Worm (Caenorhabditis elegans): ENCODE measurements around the gene Y51A2B.9.

Y51A2B.9 gene

DNA sequence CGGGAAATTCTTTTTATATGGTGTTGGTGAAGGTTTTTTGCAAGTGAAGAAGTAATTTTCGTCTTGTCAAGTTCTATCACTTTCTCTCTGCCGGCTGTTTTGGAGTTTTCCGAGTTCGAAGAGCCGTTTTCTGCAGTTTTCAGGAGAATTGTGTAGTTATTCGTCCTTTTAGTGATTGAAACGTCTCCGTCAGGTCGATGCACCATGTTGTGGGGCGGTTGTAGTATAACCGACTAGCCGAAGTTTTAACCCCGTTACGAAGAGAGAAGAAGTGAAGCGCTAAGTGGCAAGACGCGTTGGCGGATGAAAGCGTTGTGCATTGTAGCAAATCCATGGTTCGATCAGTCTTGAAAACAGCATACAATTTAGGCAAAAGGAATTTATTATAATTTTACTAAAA lies 7.2 kb upstream of the Y51A2B.9 start:
- TF ChIP-seq tbx-37 (GFP tag; conservative IDR thresholded peaks at IDR 0.05) (no peak), ama-1 (optimal IDR thresholded peaks at IDR 0.05) (no peak), hnd-1 (tag; optimal IDR thresholded peaks at IDR 0.05) (no peak), ceh-36 (tag; optimal IDR thresholded peaks at IDR 0.05) (no peak), B0310.2 (tag; optimal IDR thresholded peaks at IDR 0.05) (no peak), ets-7 (tag; optimal IDR thresholded peaks at IDR 0.05) (no peak), tbx-11 (GFP tag; IDR thresholded peaks at IDR 0.05) (no peak), tra-4 (tag; optimal IDR thresholded peaks at IDR 0.05) (no peak)

- no peak for TF ChIP-seq tbx-37 (GFP tag; conservative IDR thresholded peaks at IDR 0.05)
- no peak for TF ChIP-seq hmbx-1 (tag; optimal IDR thresholded peaks at IDR 0.05)
- no peak for TF ChIP-seq flt-1 (GFP tag; IDR thresholded peaks at IDR 0.05)
- TF ChIP-seq aly-1 (tag; optimal IDR thresholded peaks at IDR 0.05) = no peak
- TF ChIP-seq scrt-1 (GFP tag; IDR thresholded peaks at IDR 0.05) = no peak
- TF ChIP-seq sea-1 (GFP tag; conservative IDR thresholded peaks at IDR 0.05) = no peak
- no peak for TF ChIP-seq tbx-11 (GFP tag; IDR thresholded peaks at IDR 0.05)
Observed at ce11 chrV:18397814-18398213, 2.3 kb upstream of the Y51A2B.9 start, which contains the start of gene Y51A2B.16. Gene Y51A2B.16 (minus strand): TSS chrV:18397914.

ce11 chrV:18394203-18394602 lies 1.3 kb downstream of the Y51A2B.9 start, which contains the start of gene Y51A2B.6:
Gene Y51A2B.6 (minus strand): TSS chrV:18394303.
- TF ChIP-seq tra-4 (tag; optimal IDR thresholded peaks at IDR 0.05) (no peak), scrt-1 (GFP tag; IDR thresholded peaks at IDR 0.05) (no peak), hmbx-1 (tag; optimal IDR thresholded peaks at IDR 0.05) (no peak), tbx-37 (GFP tag; conservative IDR thresholded peaks at IDR 0.05) (no peak), flt-1 (GFP tag; IDR thresholded peaks at IDR 0.05) (no peak), ceh-13 (GFP tag; optimal IDR thresholded peaks at IDR 0.05) (no peak), ceh-36 (tag; optimal IDR thresholded peaks at IDR 0.05) (no peak), ama-1 (optimal IDR thresholded peaks at IDR 0.05) (no peak)

DNA sequence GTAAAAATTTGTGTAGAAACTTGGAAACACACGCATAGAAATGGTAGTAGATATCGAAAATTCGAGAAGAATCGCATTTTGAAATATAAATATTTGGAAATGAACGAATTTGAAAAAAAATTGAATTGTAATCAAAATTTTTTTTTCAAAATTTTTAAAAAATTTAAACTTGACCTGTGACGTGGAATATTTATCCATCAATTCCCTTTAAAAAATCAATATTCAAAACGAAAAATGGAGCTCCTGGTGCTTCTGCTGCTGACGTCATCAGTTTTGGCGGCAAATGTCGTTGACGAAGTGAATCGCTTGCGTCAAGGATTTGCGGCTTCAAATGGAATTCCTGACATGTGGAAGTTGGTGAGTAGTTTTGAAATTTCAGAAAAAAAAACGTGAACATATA lies 6.5 kb downstream of the Y51A2B.9 start, which contains the start of the genes Y51A2B.4 and Y51A2B.5:
Y51A2B.4 (minus strand) TSS at position 101 of the 400 bp plus-strand sequence.
Y51A2B.5 (plus strand) TSS at position 232 of the 400 bp plus-strand sequence.
- TF ChIP-seq tbx-11 (GFP tag; IDR thresholded peaks at IDR 0.05) = no peak

- TF ChIP-seq scrt-1 (GFP tag; IDR thresholded peaks at IDR 0.05) = no peak
- no peak for TF ChIP-seq ets-7 (tag; optimal IDR thresholded peaks at IDR 0.05)
- TF ChIP-seq tbx-37 (GFP tag; conservative IDR thresholded peaks at IDR 0.05) = no peak
- no peak for TF ChIP-seq flt-1 (GFP tag; IDR thresholded peaks at IDR 0.05)
- no peak for TF ChIP-seq sea-1 (GFP tag; conservative IDR thresholded peaks at IDR 0.05)
- TF ChIP-seq hmbx-1 (tag; optimal IDR thresholded peaks at IDR 0.05) = no peak
- no peak for TF ChIP-seq pes-1 (GFP tag; IDR thresholded peaks at IDR 0.05)
- no peak for TF ChIP-seq tbx-11 (GFP tag; IDR thresholded peaks at IDR 0.05)
- TF ChIP-seq hnd-1 (tag; optimal IDR thresholded peaks at IDR 0.05) = no peak
- no peak for TF ChIP-seq ceh-13 (GFP tag; optimal IDR thresholded peaks at IDR 0.05)
- no peak for TF ChIP-seq ceh-36 (tag; optimal IDR thresholded peaks at IDR 0.05)
- no peak for TF ChIP-seq B0310.2 (tag; optimal IDR thresholded peaks at IDR 0.05)
- TF ChIP-seq aly-1 (tag; optimal IDR thresholded peaks at IDR 0.05) = no peak
- TF ChIP-seq F13C5.2 (tag; optimal IDR thresholded peaks at IDR 0.05) = no peak
- TF ChIP-seq ama-1 (optimal IDR thresholded peaks at IDR 0.05) = no peak
Observed at ce11 chrV:18382590-18382989, 13.0 kb downstream of the Y51A2B.9 start, which contains the start of gene nhr-288. Gene nhr-288 (minus strand): TSS chrV:18382690.

DNA sequence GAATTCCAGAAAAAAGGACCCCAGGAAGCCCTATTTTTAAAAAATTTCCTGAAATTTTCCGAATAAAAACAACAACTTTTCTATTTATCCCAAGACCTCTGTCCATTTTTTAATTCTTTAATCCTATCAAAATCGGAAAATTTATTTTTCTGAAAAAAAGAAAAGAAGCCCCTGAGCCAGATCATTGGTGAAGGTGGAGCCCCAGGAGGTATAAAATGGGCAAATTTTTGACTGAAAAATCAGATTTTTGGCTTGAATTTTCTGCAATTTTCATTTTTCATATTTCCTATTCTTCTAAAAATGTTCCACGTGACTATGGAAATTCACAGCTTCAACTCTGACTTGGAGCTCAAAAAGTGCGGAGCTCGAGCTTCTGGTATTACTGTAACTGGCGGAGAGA lies 16.7 kb downstream of the Y51A2B.9 start, which contains the start of gene Y51A2B.8:
Y51A2B.8 (plus strand) TSS at position 301 of the 400 bp plus-strand sequence.
- TF ChIP-seq flt-1 (GFP tag; IDR thresholded peaks at IDR 0.05) (no peak), hnd-1 (tag; optimal IDR thresholded peaks at IDR 0.05) (no peak), tra-4 (tag; optimal IDR thresholded peaks at IDR 0.05) (no peak), scrt-1 (GFP tag; IDR thresholded peaks at IDR 0.05) (no peak), ets-7 (tag; optimal IDR thresholded peaks at IDR 0.05) (no peak), tbx-37 (GFP tag; conservative IDR thresholded peaks at IDR 0.05) (no peak), tbx-11 (GFP tag; IDR thresholded peaks at IDR 0.05) (no peak), hmbx-1 (tag; optimal IDR thresholded peaks at IDR 0.05) (no peak), ama-1 (optimal IDR thresholded peaks at IDR 0.05) (no peak), ceh-13 (GFP tag; optimal IDR thresholded peaks at IDR 0.05) (no peak), ceh-36 (tag; optimal IDR thresholded peaks at IDR 0.05) (no peak), aly-1 (tag; optimal IDR thresholded peaks at IDR 0.05) (no peak), B0310.2 (tag; optimal IDR thresholded peaks at IDR 0.05) (no peak), hmg-4 (GFP tag; optimal IDR thresholded peaks at IDR 0.05) (no peak), F13C5.2 (tag; optimal IDR thresholded peaks at IDR 0.05) (no peak), pes-1 (GFP tag; IDR thresholded peaks at IDR 0.05) (no peak), sea-1 (GFP tag; conservative IDR thresholded peaks at IDR 0.05) (no peak)

DNA sequence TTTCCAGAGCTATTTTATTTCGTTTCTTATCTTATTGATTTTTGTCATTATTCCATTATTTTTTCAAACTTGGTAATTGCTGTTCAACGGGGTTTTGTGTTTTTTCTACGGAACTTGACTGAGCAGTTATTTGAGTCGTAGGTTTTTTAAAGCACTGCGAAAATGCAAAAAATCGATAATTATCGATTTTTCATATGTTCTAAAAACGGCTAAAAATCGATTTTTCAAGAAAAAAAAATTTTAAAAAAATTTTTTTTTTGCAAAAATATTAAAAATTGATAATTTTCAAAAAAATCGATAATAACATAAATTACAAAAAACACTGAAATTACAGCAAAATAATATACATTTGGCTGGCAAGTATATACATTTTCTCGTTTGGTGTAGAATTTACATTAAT lies 20.0 kb downstream of the Y51A2B.9 start:
- TF ChIP-seq scrt-1 (GFP tag; IDR thresholded peaks at IDR 0.05) = no peak
- no peak for TF ChIP-seq flt-1 (GFP tag; IDR thresholded peaks at IDR 0.05)
- TF ChIP-seq hmbx-1 (tag; optimal IDR thresholded peaks at IDR 0.05) = no peak
- TF ChIP-seq aly-1 (tag; optimal IDR thresholded peaks at IDR 0.05) = no peak
- TF ChIP-seq tbx-37 (GFP tag; conservative IDR thresholded peaks at IDR 0.05) = no peak

- TF ChIP-seq ets-7 (tag; optimal IDR thresholded peaks at IDR 0.05) (no peak), ama-1 (optimal IDR thresholded peaks at IDR 0.05) (no peak), hmg-4 (GFP tag; optimal IDR thresholded peaks at IDR 0.05) (no peak), flt-1 (GFP tag; IDR thresholded peaks at IDR 0.05) (no peak), tbx-37 (GFP tag; conservative IDR thresholded peaks at IDR 0.05) (no peak), pes-1 (GFP tag; IDR thresholded peaks at IDR 0.05) (no peak), F13C5.2 (tag; optimal IDR thresholded peaks at IDR 0.05) (no peak), B0310.2 (tag; optimal IDR thresholded peaks at IDR 0.05) (no peak), ceh-36 (tag; optimal IDR thresholded peaks at IDR 0.05) (no peak), sea-1 (GFP tag; conservative IDR thresholded peaks at IDR 0.05) (no peak), ceh-13 (GFP tag; optimal IDR thresholded peaks at IDR 0.05) (no peak), aly-1 (tag; optimal IDR thresholded peaks at IDR 0.05) (no peak), tbx-11 (GFP tag; IDR thresholded peaks at IDR 0.05) (no peak), hmbx-1 (tag; optimal IDR thresholded peaks at IDR 0.05) (no peak), tra-4 (tag; optimal IDR thresholded peaks at IDR 0.05) (no peak), scrt-1 (GFP tag; IDR thresholded peaks at IDR 0.05) (no peak), hnd-1 (tag; optimal IDR thresholded peaks at IDR 0.05) (no peak)
Observed at ce11 chrV:18374194-18374593, 21.4 kb downstream of the Y51A2B.9 start, which contains the start of gene Y51A2B.2. Gene Y51A2B.2 (plus strand): TSS chrV:18374494.

All from whole organism, early embryonic.